Fruit fly (Drosophila melanogaster) ovary, adult (tissue): ENCODE measurements around the gene CG31806.

Experiments used
- CG17801 ChIP-seq: fragments of 200-800 bp; optimal IDR thresholded peaks from 2 replicates; lab custom pipeline; 2019; ENCODE audit warnings: missing biosample characterization, mild to moderate bottlenecking, missing genetic modification characterization, moderate library complexity; ENCODE audit not compliant: partially characterized antibody

The CG31806 gene

DNA sequence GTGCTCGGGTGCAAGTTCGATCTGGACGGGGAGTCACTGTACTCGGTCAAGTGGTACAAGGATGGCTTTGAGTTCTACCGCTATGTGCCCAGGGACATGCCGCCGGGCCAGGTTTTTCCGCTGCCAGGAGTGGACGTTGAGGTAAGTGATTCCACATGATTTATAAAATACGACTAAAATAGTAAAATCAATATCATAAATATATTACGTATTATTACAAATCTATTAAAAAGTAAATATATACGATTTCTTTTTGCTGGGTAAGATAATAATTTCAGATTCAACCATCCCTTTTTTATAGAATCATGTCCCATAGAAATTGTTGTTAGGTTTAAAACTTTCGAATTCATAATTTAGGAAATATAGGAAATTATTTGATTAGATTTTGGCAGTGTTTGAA is at the start of gene CG31806:
Gene CG31806 (plus strand): TSS at position 301 of the 400 bp plus-strand sequence.
- TF ChIP-seq CG17801 = no peak

DNA sequence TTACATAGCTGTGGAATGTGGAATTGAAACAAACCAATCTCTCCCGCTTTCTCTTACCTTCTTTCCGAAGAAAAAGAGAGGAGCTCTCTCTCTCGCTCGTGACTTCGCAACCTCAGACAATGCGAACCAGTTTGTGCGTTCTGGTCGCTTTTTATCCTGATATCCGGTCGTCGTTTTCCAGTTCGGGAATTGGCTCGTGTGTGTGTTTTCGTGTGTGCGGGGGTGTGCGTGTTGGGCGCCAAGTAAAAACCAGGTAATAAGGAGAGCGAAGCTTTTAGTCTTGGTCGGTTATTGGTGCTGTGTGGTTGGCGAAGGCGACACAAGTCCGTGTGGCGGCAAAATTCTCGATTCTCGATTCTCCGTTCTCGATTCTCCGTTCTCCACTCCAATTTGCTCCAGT is 12.0 kb upstream of the CG31806 start, which contains the start of gene beat-IIIb:
Gene beat-IIIb (plus strand): TSS at position 304 of the 400 bp plus-strand sequence.
- no peak for TF ChIP-seq CG17801

DNA sequence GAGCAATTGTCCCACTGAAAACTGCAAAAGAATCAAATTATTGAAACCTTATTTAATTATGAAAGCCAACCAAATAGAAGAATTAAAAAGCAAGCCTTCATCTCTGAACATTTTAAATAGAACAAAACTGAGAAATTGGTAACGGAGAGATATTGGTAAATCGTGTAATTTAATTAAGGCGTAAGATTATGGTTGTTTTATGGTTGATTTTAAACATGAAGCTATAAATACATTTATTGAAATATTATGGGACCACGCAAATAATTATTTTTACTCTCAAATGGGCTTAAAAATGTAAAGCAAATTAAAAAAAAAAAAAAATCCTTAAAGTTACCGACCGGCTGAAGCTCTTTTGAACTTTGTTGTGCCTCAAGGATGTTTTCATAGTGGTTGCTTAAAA is 2.6 kb upstream of the CG31806 start, which contains the start of gene CG44406:
Gene CG44406 (minus strand): TSS at position 101 of the 400 bp plus-strand sequence.
- no peak for TF ChIP-seq CG17801

DNA sequence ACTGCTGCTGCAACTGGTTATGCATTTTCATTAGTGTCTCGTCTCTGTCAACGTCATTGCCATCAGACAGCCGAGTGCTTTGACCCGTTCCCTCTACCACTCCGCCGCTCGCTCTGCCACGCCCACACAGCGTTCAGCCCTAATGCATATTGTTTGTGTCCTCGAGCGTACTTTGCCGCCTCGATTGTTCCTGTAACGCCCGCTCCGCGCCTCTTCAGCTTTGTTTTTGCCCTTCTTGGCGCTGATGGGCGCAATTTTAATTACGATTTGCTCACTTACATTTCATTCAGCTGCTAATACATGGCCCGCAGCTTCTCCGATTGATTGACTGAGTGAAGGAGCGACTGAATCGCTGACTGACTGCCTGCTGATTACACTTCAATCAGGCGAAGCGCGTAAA is 11.6 kb downstream of the CG31806 start:
- TF ChIP-seq CG17801 = no peak

DNA sequence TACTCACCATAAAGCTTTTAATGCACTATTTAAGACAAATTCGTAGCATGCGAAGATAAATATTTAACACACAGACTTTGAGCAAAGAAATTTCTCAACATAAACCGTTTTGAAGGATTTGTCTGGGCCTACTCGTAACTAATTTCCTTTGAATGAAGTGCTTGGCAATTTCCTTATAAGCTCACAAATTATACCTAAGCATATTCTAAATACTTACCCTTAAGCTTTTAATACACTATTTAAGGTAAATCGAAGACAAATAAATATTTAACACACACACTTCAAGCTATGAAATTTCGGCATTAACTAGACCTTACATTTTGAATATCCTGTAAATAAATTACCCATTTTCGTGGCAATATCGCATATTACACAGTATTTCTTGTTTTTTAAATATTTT is 29.8 kb downstream of the CG31806 start, which contains the start of gene CG6304:
Gene CG6304 (minus strand): TSS at position 101 of the 400 bp plus-strand sequence.
- TF ChIP-seq CG17801 = no peak

DNA sequence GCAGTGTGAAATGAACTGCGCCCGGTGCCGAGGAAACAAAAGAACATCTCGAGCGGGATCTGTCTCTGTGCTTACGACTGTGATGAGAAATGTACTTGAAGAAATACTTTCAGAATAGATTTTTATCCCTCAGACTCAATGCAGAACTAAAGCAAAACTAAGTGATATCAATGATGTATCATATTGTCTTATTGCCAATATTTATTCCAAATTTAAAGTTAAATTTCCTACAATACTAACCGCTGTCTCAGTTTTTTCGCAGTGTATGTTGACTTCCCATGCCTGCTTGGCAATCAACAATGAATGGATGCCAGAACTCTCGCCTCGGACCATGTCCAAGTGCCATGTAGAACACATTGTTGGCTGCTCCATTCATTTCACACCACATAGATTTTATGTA is 42.7 kb downstream of the CG31806 start:
- TF ChIP-seq CG17801 = no peak
